Worm (Caenorhabditis elegans) whole organism, L1 larva: ENCODE measurements around the gene R08B4.3.

Source experiments
- aly-2 ChIP-seq: fragments of 150-350 bp; optimal IDR thresholded peaks from 2 replicates; lab custom pipeline; 2014; ENCODE audit warnings: missing biosample characterization, missing genetic modification characterization
- dpl-1 ChIP-seq, 3 experiments: fragments of 150-350 bp in 2 of 3; sonication (generic microtip) in 1 of 3; optimal IDR thresholded peaks; 2 replicates each; lab custom pipeline; 2014 to 2017; ENCODE audit warnings: missing biosample characterization in 3 of 3, missing genetic modification characterization in 3 of 3, missing genetic modification reagents in 3 of 3

- no peak for TF ChIP-seq dpl-1 (GFP tag; optimal IDR thresholded peaks at IDR 0.05; lab: Kevin White, UChicago)
- TF ChIP-seq aly-2 (tag; lab: Kevin White, UChicago) = no peak
These were observed 35.6 kb downstream of the R08B4.3 start, which contains the start of gene W04G3.7 for ce11 chrX:11085162-11085561.
